Worm (Caenorhabditis elegans) whole organism, L1 larva: ENCODE measurements around the gene F45D3.1.

Experiments used
- alr-1 ChIP-seq: fragments of 200-800 bp; sonication (Bioruptor generic); optimal IDR thresholded peaks from 2 replicates; lab custom pipeline; 2018; ENCODE audit warnings: borderline replicate concordance, mild to moderate bottlenecking, missing genetic modification characterization, missing compliant biosample characterization
- ama-1 ChIP-seq: fragments of 150-350 bp; optimal IDR thresholded peaks from 2 replicates; lab custom pipeline; 2014
- blmp-1 ChIP-seq: fragments of 150-350 bp; optimal IDR thresholded peaks from 2 replicates; lab custom pipeline; 2014; ENCODE audit warnings: missing biosample characterization, missing genetic modification characterization
- ceh-88 ChIP-seq: fragments of 200-800 bp; sonication (Bioruptor generic); IDR thresholded peaks from 2 replicates; pipeline ENCODE4 v1.3.6; 2022; ENCODE audit warnings: missing genetic modification characterization, missing compliant biosample characterization
- ceh-90 ChIP-seq: sonication (generic microtip); optimal IDR thresholded peaks from 2 replicates; lab custom pipeline; 2016; ENCODE audit warnings: missing genetic modification characterization, missing compliant biosample characterization
- efl-1 ChIP-seq, 4 experiments: fragments of 150-350 bp; optimal IDR thresholded peaks in 3 of 4; peaks in 1 of 4; 1 replicate in 1 of 4; 2 replicates in 3 of 4; lab custom pipeline; 2014; ENCODE audit warnings: missing biosample characterization in 2 of 4, missing genetic modification characterization in 2 of 4, missing genetic modification reagents in 2 of 4
- egl-27 ChIP-seq, 2 experiments: fragments of 150-350 bp in 1 of 2; sonication (generic microtip); optimal IDR thresholded peaks; 3 replicates each; lab custom pipeline; 2017 to 2018; ENCODE audit warnings: missing biosample characterization in 2 of 2, missing genetic modification characterization in 2 of 2, missing genetic modification reagents in 2 of 2
- elt-3 ChIP-seq, 6 experiments: fragments of 150-350 bp in 1 of 6; sonication (generic microtip); optimal IDR thresholded peaks; 2 replicates each; lab custom pipeline; 2017 to 2018; ENCODE audit warnings: missing biosample characterization in 6 of 6, missing genetic modification characterization in 6 of 6, inconsistent platforms in 1 of 6
- fkh-4 ChIP-seq: sonication (generic microtip); optimal IDR thresholded peaks from 2 replicates; lab custom pipeline; 2016; ENCODE audit warnings: missing compliant biosample characterization, missing genetic modification characterization, borderline replicate concordance
- fos-1 ChIP-seq: fragments of 150-350 bp; optimal IDR thresholded peaks from 2 replicates; lab custom pipeline; 2014; ENCODE audit warnings: missing biosample characterization, missing genetic modification characterization
- hlh-17 ChIP-seq: fragments of 200-800 bp; sonication (Bioruptor generic); optimal IDR thresholded peaks from 2 replicates; lab custom pipeline; 2018; ENCODE audit warnings: missing genetic modification characterization, mild to moderate bottlenecking, missing compliant biosample characterization, moderate library complexity, borderline replicate concordance
- hpl-2 ChIP-seq: fragments of 150-350 bp; optimal IDR thresholded peaks from 2 replicates; lab custom pipeline; 2014; ENCODE audit warnings: missing biosample characterization, missing genetic modification reagents, missing genetic modification characterization
- irx-1 ChIP-seq: sonication (generic microtip); optimal IDR thresholded peaks from 2 replicates; lab custom pipeline; 2016; ENCODE audit warnings: missing genetic modification characterization, missing compliant biosample characterization
- jun-1 ChIP-seq: fragments of 150-350 bp; optimal IDR thresholded peaks from 2 replicates; lab custom pipeline; 2014; ENCODE audit warnings: missing biosample characterization, missing genetic modification reagents, missing genetic modification characterization
- lin-13 ChIP-seq: fragments of 150-350 bp; optimal IDR thresholded peaks from 2 replicates; lab custom pipeline; 2014; ENCODE audit warnings: missing biosample characterization, missing genetic modification reagents, missing genetic modification characterization
- lin-14 ChIP-seq: fragments of 200-800 bp; sonication (Bioruptor generic); optimal IDR thresholded peaks from 2 replicates; lab custom pipeline; 2018; ENCODE audit warnings: mild to moderate bottlenecking, missing genetic modification characterization, moderate library complexity, missing compliant biosample characterization
- lin-35 ChIP-seq, 2 experiments: fragments of 150-350 bp; optimal IDR thresholded peaks; 2 replicates each; lab custom pipeline; 2014; ENCODE audit warnings: missing biosample characterization in 2 of 2, missing genetic modification characterization in 2 of 2, missing genetic modification reagents in 2 of 2
- lin-39 ChIP-seq: fragments of 150-350 bp; optimal IDR thresholded peaks from 2 replicates; lab custom pipeline; 2014; ENCODE audit warnings: missing biosample characterization, missing genetic modification reagents, missing genetic modification characterization
- lir-3 ChIP-seq: sonication (generic microtip); optimal IDR thresholded peaks from 2 replicates; lab custom pipeline; 2016; ENCODE audit warnings: mild to moderate bottlenecking, missing genetic modification characterization, moderate library complexity, missing compliant biosample characterization; ENCODE audit not compliant: poor library complexity
- lsy-2 ChIP-seq, 2 experiments: fragments of 150-350 bp; optimal IDR thresholded peaks; 2 replicates each; lab custom pipeline; 2014; ENCODE audit warnings: missing biosample characterization in 2 of 2, missing genetic modification characterization in 2 of 2
- mep-1 ChIP-seq: fragments of 150-350 bp; optimal IDR thresholded peaks from 2 replicates; lab custom pipeline; 2014; ENCODE audit warnings: missing biosample characterization, missing genetic modification characterization
- nhr-11 ChIP-seq: fragments of 150-350 bp; optimal IDR thresholded peaks from 2 replicates; lab custom pipeline; 2014; ENCODE audit warnings: missing biosample characterization, missing genetic modification characterization
- nhr-19 ChIP-seq: fragments of 200-800 bp; sonication (Bioruptor generic); conservative IDR thresholded peaks from 2 replicates; pipeline ENCODE4 v1.3.6; 2022; ENCODE audit warnings: missing genetic modification characterization, missing compliant biosample characterization
- nhr-20 ChIP-seq: sonication (generic microtip); optimal IDR thresholded peaks from 2 replicates; lab custom pipeline; 2016; ENCODE audit warnings: mild to moderate bottlenecking, missing genetic modification characterization, missing compliant biosample characterization
- nhr-47 ChIP-seq: sonication (generic microtip); optimal IDR thresholded peaks from 2 replicates; lab custom pipeline; 2016; ENCODE audit warnings: mild to moderate bottlenecking, missing genetic modification characterization, moderate library complexity, missing compliant biosample characterization
- nhr-71 ChIP-seq: sonication (generic microtip); optimal IDR thresholded peaks from 2 replicates; lab custom pipeline; 2016; ENCODE audit warnings: mild to moderate bottlenecking, missing genetic modification characterization, moderate library complexity, missing compliant biosample characterization
- nhr-77 ChIP-seq: fragments of 150-350 bp; optimal IDR thresholded peaks from 2 replicates; lab custom pipeline; 2014; ENCODE audit warnings: missing biosample characterization, missing genetic modification characterization
- nhr-84 ChIP-seq: sonication (generic microtip); optimal IDR thresholded peaks from 2 replicates; lab custom pipeline; 2017; ENCODE audit warnings: missing biosample characterization, missing genetic modification characterization
- nhr-90 ChIP-seq: sonication (generic microtip); optimal IDR thresholded peaks from 2 replicates; lab custom pipeline; 2016; ENCODE audit warnings: mild to moderate bottlenecking, missing genetic modification characterization, missing compliant biosample characterization; ENCODE audit not compliant: poor library complexity
- pag-3 ChIP-seq: sonication (generic microtip); optimal IDR thresholded peaks from 2 replicates; lab custom pipeline; 2017; ENCODE audit warnings: missing genetic modification characterization, mild to moderate bottlenecking, missing compliant biosample characterization, antibody characterized with exemption, borderline replicate concordance; ENCODE audit not compliant: insufficient read depth
- pax-3 ChIP-seq: fragments of 200-800 bp; sonication (Bioruptor generic); optimal IDR thresholded peaks from 2 replicates; lab custom pipeline; 2018; ENCODE audit warnings: mild to moderate bottlenecking, missing genetic modification characterization, moderate library complexity, missing compliant biosample characterization
- rnt-1 ChIP-seq: sonication (generic microtip); optimal IDR thresholded peaks from 2 replicates; lab custom pipeline; 2016; ENCODE audit warnings: mild to moderate bottlenecking, missing genetic modification characterization, moderate library complexity, missing compliant biosample characterization
- snu-23 ChIP-seq: sonication (generic microtip); optimal IDR thresholded peaks from 2 replicates; lab custom pipeline; 2016; ENCODE audit warnings: missing genetic modification characterization, missing compliant biosample characterization
- sup-37 ChIP-seq: fragments of 200-800 bp; sonication (Bioruptor generic); optimal IDR thresholded peaks from 2 replicates; lab custom pipeline; 2018; ENCODE audit warnings: mild to moderate bottlenecking, missing genetic modification characterization, missing compliant biosample characterization
- swsn-7 ChIP-seq: sonication (generic microtip); optimal IDR thresholded peaks from 2 replicates; lab custom pipeline; 2016; ENCODE audit warnings: missing genetic modification characterization, missing compliant biosample characterization
- tbx-2 ChIP-seq: sonication (generic microtip); optimal IDR thresholded peaks from 2 replicates; lab custom pipeline; 2016; ENCODE audit warnings: missing genetic modification characterization, missing compliant biosample characterization
- tlp-1 ChIP-seq: fragments of 150-350 bp; optimal IDR thresholded peaks from 2 replicates; lab custom pipeline; 2014; ENCODE audit warnings: missing biosample characterization, missing genetic modification characterization
- unc-130 ChIP-seq: fragments of 150-350 bp; optimal IDR thresholded peaks from 2 replicates; lab custom pipeline; 2017; ENCODE audit warnings: missing biosample characterization, missing genetic modification characterization, inconsistent platforms
- unc-62 ChIP-seq: fragments of 150-350 bp; optimal IDR thresholded peaks from 2 replicates; lab custom pipeline; 2014; ENCODE audit warnings: missing biosample characterization, missing genetic modification reagents, missing genetic modification characterization
- unc-86 ChIP-seq: sonication (generic microtip); optimal IDR thresholded peaks from 2 replicates; lab custom pipeline; 2016; ENCODE audit warnings: missing genetic modification characterization, missing compliant biosample characterization
- vab-15 ChIP-seq: sonication (generic microtip); optimal IDR thresholded peaks from 2 replicates; lab custom pipeline; 2017; ENCODE audit warnings: missing genotype, mild to moderate bottlenecking, missing genetic modification characterization, missing compliant biosample characterization
- zag-1 ChIP-seq: fragments of 150-350 bp; optimal IDR thresholded peaks from 2 replicates; lab custom pipeline; 2014; ENCODE audit warnings: missing biosample characterization, missing genetic modification characterization
- ztf-4 ChIP-seq: fragments of 150-350 bp; optimal IDR thresholded peaks from 2 replicates; lab custom pipeline; 2014; ENCODE audit warnings: missing biosample characterization, missing genetic modification characterization

Gene F45D3.1

ce11 chrV:12517757-12518156, 9.1 kb upstream of the F45D3.1 start:
- peak; percentile 38 for TF ChIP-seq snu-23 (GFP tag; lab: Kevin White, UChicago)
- TF ChIP-seq nhr-20 (tag; lab: Kevin White, UChicago): peak; percentile 19
- peak; percentile 69 for TF ChIP-seq nhr-71 (tag; lab: Kevin White, UChicago)
- peak; percentile 8 for TF ChIP-seq nhr-11 (tag; lab: Kevin White, UChicago)
- no peak for TF ChIP-seq pax-3 (tag; lab: Kevin White, UChicago)
- peak; percentile 82 for TF ChIP-seq lin-14 (GFP tag; lab: Kevin White, UChicago)
- TF ChIP-seq lin-39 (tag; lab: Kevin White, UChicago): peak; percentile 42
- TF ChIP-seq efl-1 (optimal IDR thresholded peaks at IDR 0.05; lab: Kevin White, UChicago): peak in 1 of 2 experiments; percentile 1
- TF ChIP-seq efl-1 (GFP tag; optimal IDR thresholded peaks at IDR 0.05 in 1 of 2; lab: Kevin White, UChicago): no peak
- TF ChIP-seq nhr-90 (tag; lab: Kevin White, UChicago): no peak
- TF ChIP-seq irx-1 (tag; lab: Kevin White, UChicago): no peak
- no peak for TF ChIP-seq ama-1 (lab: Kevin White, UChicago)
- TF ChIP-seq rnt-1 (tag; lab: Kevin White, UChicago): peak; percentile 31
- no peak for TF ChIP-seq sup-37 (GFP tag; lab: Kevin White, UChicago)
- peak; percentile 43 for TF ChIP-seq nhr-19
- peak; percentile 25 to 39 for TF ChIP-seq lsy-2 (tag; optimal IDR thresholded peaks at IDR 0.05; lab: Kevin White, UChicago)

ce11 chrV:12518770-12519169, 8.1 kb upstream of the F45D3.1 start:
- TF ChIP-seq fkh-4 (tag; lab: Kevin White, UChicago) (no peak), nhr-20 (tag; lab: Kevin White, UChicago) (peak; percentile 71), pag-3 (tag; lab: Kevin White, UChicago) (peak; percentile 3), rnt-1 (tag; lab: Kevin White, UChicago) (peak; percentile 86), blmp-1 (tag; lab: Kevin White, UChicago) (no peak), hpl-2 (GFP tag; lab: Kevin White, UChicago) (no peak), lsy-2 (tag; optimal IDR thresholded peaks at IDR 0.05; lab: Kevin White, UChicago) (peak; percentile 45 to 53), egl-27 (tag; optimal IDR thresholded peaks at IDR 0.05; lab: Kevin White, UChicago) (no peak), lin-39 (tag; lab: Kevin White, UChicago) (peak; percentile 36), ceh-88 (no peak), mep-1 (tag; lab: Kevin White, UChicago) (peak; percentile 30), nhr-90 (tag; lab: Kevin White, UChicago) (no peak), lir-3 (tag; lab: Kevin White, UChicago) (peak; percentile 3), alr-1 (tag; lab: Kevin White, UChicago) (no peak), unc-62 (GFP tag; lab: Kevin White, UChicago) (no peak), nhr-84 (tag; lab: Kevin White, UChicago) (no peak), nhr-19 (peak; percentile 62), tbx-2 (tag; lab: Kevin White, UChicago) (peak; percentile 5), nhr-77 (tag; lab: Kevin White, UChicago) (no peak), unc-86 (no peak), hlh-17 (no peak), nhr-71 (tag; lab: Kevin White, UChicago) (peak; percentile 91), unc-130 (tag; lab: Kevin White, UChicago) (peak; percentile 82), zag-1 (no peak), tlp-1 (tag; lab: Kevin White, UChicago) (no peak), lin-14 (GFP tag; lab: Kevin White, UChicago) (peak; percentile 95), swsn-7 (tag; lab: Kevin White, UChicago) (peak; percentile 45), snu-23 (GFP tag; lab: Kevin White, UChicago) (peak; percentile 65), ztf-4 (tag; lab: Kevin White, UChicago) (peak; percentile 37), jun-1 (tag; lab: Kevin White, UChicago) (no peak), fos-1 (tag; lab: Kevin White, UChicago) (no peak), lin-35 (GFP tag; optimal IDR thresholded peaks at IDR 0.05; lab: Kevin White, UChicago) (no peak), vab-15 (tag; lab: Kevin White, UChicago) (peak; percentile 50), lin-13 (GFP tag; lab: Kevin White, UChicago) (no peak), ceh-90 (tag; lab: Kevin White, UChicago) (no peak), pax-3 (tag; lab: Kevin White, UChicago) (peak; percentile 21), elt-3 (tag; optimal IDR thresholded peaks at IDR 0.05; lab: Kevin White, UChicago) (no peak), nhr-47 (tag; lab: Kevin White, UChicago) (peak; percentile 28)
